Worm (Caenorhabditis elegans): ENCODE data around the gene drn-1.

DNA sequence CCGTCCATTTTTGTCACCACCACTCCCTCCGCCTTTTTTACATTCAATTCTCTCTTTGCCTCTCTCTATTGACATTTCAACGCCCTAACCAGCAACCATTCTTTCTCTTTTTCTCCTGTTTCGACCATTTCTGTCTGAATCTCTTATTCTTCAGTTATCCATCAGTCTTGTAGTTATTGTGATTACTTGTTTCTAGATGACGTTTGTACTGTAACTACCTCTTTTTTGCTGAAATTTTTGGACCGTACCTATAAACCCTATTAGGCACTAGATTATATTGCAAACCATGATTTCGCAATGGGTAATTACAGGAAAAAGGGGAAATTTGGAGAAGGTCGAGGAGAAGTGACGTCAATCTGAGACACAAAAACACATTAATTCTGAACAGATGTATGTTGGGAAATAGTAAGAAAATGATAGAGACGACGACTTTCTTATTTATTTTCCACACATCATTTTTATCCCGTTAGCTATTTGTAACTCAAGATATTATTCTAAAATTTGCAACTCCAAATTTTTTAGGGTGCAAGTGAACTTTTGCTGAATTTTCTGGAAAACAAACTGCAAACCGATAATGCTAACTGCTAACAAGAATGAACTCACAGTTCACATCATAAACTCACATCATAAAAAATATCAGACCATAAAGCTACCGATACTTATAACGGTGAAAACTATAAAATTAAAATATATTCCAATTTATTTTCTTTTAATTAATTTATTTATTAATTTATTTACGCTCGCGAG lies 48.7 kb upstream of the drn-1 start:
- TF ChIP-seq nhr-28 (tag; optimal IDR thresholded peaks at IDR 0.05) = no peak
- TF ChIP-seq zag-1 (tag; optimal IDR thresholded peaks at IDR 0.05) = no peak
- no peak for TF ChIP-seq pqm-1 (tag; optimal IDR thresholded peaks at IDR 0.05)

Data from whole organism, L1 larva.